Worm (Caenorhabditis elegans) whole organism, L4 larva: ENCODE data around the gene clpr-2.

Source experiments
- ZK546.5 ChIP-seq, 2 experiments: sonication (generic microtip); optimal IDR thresholded peaks; 2 replicates each; lab custom pipeline; 2017; ENCODE audit warnings: missing biosample characterization in 2 of 2, missing genetic modification characterization in 2 of 2
- aly-2 ChIP-seq: sonication (generic microtip); optimal IDR thresholded peaks from 2 replicates; lab custom pipeline; 2018; ENCODE audit warnings: missing biosample characterization, missing genetic modification characterization
- cey-2 ChIP-seq: sonication (generic microtip); optimal IDR thresholded peaks from 3 replicates; lab custom pipeline; 2017; ENCODE audit warnings: missing genetic modification characterization, mild to moderate bottlenecking, missing compliant biosample characterization, antibody characterized with exemption, borderline replicate concordance; ENCODE audit not compliant: insufficient read depth
- daf-12 ChIP-seq: fragments of 150-350 bp; optimal IDR thresholded peaks from 2 replicates; lab custom pipeline; 2014; ENCODE audit warnings: missing biosample characterization, missing genetic modification reagents, missing genetic modification characterization
- jun-1 ChIP-seq: fragments of 150-350 bp; optimal IDR thresholded peaks from 2 replicates; lab custom pipeline; 2014; ENCODE audit warnings: missing biosample characterization, missing genetic modification reagents, missing genetic modification characterization
- lin-38 ChIP-seq: fragments of 200-800 bp; sonication (Bioruptor generic); IDR thresholded peaks from 2 replicates; pipeline ENCODE4 v1.3.6; 2022; ENCODE audit warnings: missing genetic modification reagents, missing genetic modification characterization, missing compliant biosample characterization
- lsy-2 ChIP-seq, 2 experiments: fragments of 150-350 bp in 1 of 2; sonication (generic microtip) in 1 of 2; optimal IDR thresholded peaks; 2 replicates each; lab custom pipeline; 2014 to 2017; ENCODE audit warnings: missing biosample characterization in 2 of 2, missing genetic modification characterization in 2 of 2
- mep-1 ChIP-seq: fragments of 150-350 bp; sonication (generic microtip); optimal IDR thresholded peaks from 3 replicates; lab custom pipeline; 2014; ENCODE audit warnings: missing biosample characterization, missing genetic modification characterization
- nhr-10 ChIP-seq: fragments of 150-350 bp; optimal IDR thresholded peaks from 2 replicates; lab custom pipeline; 2014; ENCODE audit warnings: missing biosample characterization, missing genetic modification characterization
- nhr-48 ChIP-seq: sonication (generic microtip); optimal IDR thresholded peaks from 2 replicates; lab custom pipeline; 2016; ENCODE audit warnings: mild to moderate bottlenecking, missing genetic modification characterization, missing compliant biosample characterization
- nhr-76 ChIP-seq: fragments of 150-350 bp; optimal IDR thresholded peaks from 2 replicates; lab custom pipeline; 2014; ENCODE audit warnings: missing biosample characterization, missing genetic modification characterization
- nhr-77 ChIP-seq: fragments of 150-350 bp; optimal IDR thresholded peaks from 2 replicates; lab custom pipeline; 2014; ENCODE audit warnings: missing biosample characterization, missing genetic modification characterization
- skn-1 ChIP-seq: fragments of 150-350 bp; optimal IDR thresholded peaks from 2 replicates; lab custom pipeline; 2014; ENCODE audit warnings: missing biosample characterization, missing genetic modification characterization
- spr-3 ChIP-seq: fragments of 200-800 bp; sonication (Bioruptor generic); optimal IDR thresholded peaks from 2 replicates; lab custom pipeline; 2018; ENCODE audit warnings: mild to moderate bottlenecking, missing genetic modification characterization, missing compliant biosample characterization

DNA sequence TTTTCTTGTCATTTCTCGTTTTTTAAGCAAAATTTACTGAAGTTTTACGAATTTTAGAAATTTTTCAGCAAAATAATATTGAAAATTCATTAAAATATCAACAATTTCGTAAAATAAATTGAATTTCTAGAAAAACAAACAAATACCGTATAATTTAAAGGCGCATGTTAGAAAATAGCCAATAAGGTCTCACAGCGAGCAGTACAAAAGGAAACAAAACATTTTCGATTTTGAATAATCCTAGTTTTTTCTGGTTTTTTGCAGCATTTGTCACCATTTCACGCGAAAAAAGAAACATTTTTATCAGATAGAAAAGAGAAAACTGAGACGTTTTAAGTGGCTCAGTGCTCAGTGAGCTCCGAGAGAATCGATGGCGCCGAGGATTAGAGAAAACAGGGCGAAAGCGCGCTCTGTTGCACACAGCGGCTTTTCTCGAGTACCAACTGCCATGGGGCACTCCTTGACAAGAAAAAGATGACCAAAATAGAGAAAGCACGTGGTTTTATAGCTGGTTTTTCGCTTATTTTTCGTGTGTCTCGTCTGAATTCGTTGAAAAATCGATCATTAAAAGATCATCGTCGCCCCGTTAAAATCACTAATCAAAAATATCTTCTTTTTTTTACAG, 51.3 kb downstream of the clpr-2 start, which contains the start of the genes alh-6 and fcho-1:
- no peak for TF ChIP-seq ZK546.5 (tag; optimal IDR thresholded peaks at IDR 0.05; lab: Kevin White, UChicago)
- peak in 1 of 2 experiments; percentile 29 for TF ChIP-seq lsy-2 (tag; optimal IDR thresholded peaks at IDR 0.05; lab: Kevin White, UChicago)
- no peak for TF ChIP-seq nhr-77 (tag; lab: Kevin White, UChicago)
- no peak for TF ChIP-seq skn-1 (tag; lab: Kevin White, UChicago)
- TF ChIP-seq aly-2 (tag; lab: Kevin White, UChicago): no peak
- TF ChIP-seq nhr-48: no peak
- TF ChIP-seq cey-2 (tag; lab: Kevin White, UChicago): no peak
- TF ChIP-seq mep-1 (tag; lab: Kevin White, UChicago): no peak
- no peak for TF ChIP-seq spr-3 (GFP tag; lab: Kevin White, UChicago)
- no peak for TF ChIP-seq daf-12 (tag; lab: Kevin White, UChicago)
- no peak for TF ChIP-seq nhr-10 (tag; lab: Kevin White, UChicago)
- peak; percentile 31 for TF ChIP-seq lin-38 (GFP tag; lab: Robert Waterston, UW)
- no peak for TF ChIP-seq jun-1 (tag; lab: Kevin White, UChicago)
- TF ChIP-seq nhr-76 (tag; lab: Kevin White, UChicago): no peak
